Worm (Caenorhabditis elegans): Measurements from ENCODE around the gene R13A1.10.

The R13A1.10 gene

ce11 chrIV:7235382-7235917 is 8.5 kb upstream of the R13A1.10 start (continued):
- TF ChIP-seq dpl-1 (GFP tag; optimal IDR thresholded peaks at IDR 0.05) (no peak), dmd-9 (GFP tag; IDR thresholded peaks at IDR 0.05) (no peak), duxl-1 (tag; optimal IDR thresholded peaks at IDR 0.05; ENCODE audit: poor library complexity) (no peak), aly-2 (tag; optimal IDR thresholded peaks at IDR 0.05) (no peak), T26A8.4 (GFP tag; IDR thresholded peaks at IDR 0.05) (0 out of 2 replicates have a peak, but pooled peaks have one; percentile 41), nhr-48 (tag; optimal IDR thresholded peaks at IDR 0.05) (no peak), daf-16 (GFP tag; optimal IDR thresholded peaks at IDR 0.05) (peak in 1 of 2 experiments; percentile 43), daf-16 (tag; optimal IDR thresholded peaks at IDR 0.05) (peak; percentile 18), skn-1 (tag; optimal IDR thresholded peaks at IDR 0.05) (no peak), ZK546.5 (tag; optimal IDR thresholded peaks at IDR 0.05) (no peak), ceh-62 (tag; optimal IDR thresholded peaks at IDR 0.05) (no peak), dve-1 (tag; optimal IDR thresholded peaks at IDR 0.05; ENCODE audit: insufficient read depth) (peak; percentile 78), F26F4.8 (GFP tag; conservative IDR thresholded peaks at IDR 0.05) (no peak), mxl-3 (GFP tag; optimal IDR thresholded peaks at IDR 0.05) (no peak), lim-7 (GFP tag; IDR thresholded peaks at IDR 0.05) (0 out of 2 replicates have a peak, but pooled peaks have one; percentile 27), set-16 (GFP tag; IDR thresholded peaks at IDR 0.05) (no peak), aha-1 (tag) (peak; percentile 28), madf-5 (GFP tag; IDR thresholded peaks at IDR 0.05) (no peak), vab-7 (GFP tag; IDR thresholded peaks at IDR 0.05) (no peak), tra-1 (GFP tag; IDR thresholded peaks at IDR 0.05) (no peak), Y5F2A.4 (GFP tag; optimal IDR thresholded peaks at IDR 0.05) (no peak), F37D6.2 (tag; optimal IDR thresholded peaks at IDR 0.05) (peak; percentile 4), attf-4 (tag; optimal IDR thresholded peaks at IDR 0.05) (no peak), nhr-41 (GFP tag; IDR thresholded peaks at IDR 0.05) (no peak), nhr-28 (tag; optimal IDR thresholded peaks at IDR 0.05) (peak; percentile 89), mep-1 (tag; optimal IDR thresholded peaks at IDR 0.05) (peak; percentile 71), lin-38 (GFP tag; IDR thresholded peaks at IDR 0.05) (no peak), zfp-2 (tag; optimal IDR thresholded peaks at IDR 0.05) (no peak), mdl-1 (tag; optimal IDR thresholded peaks at IDR 0.05) (peak in 1 of 2 experiments; percentile 19), nhr-237 (tag; optimal IDR thresholded peaks at IDR 0.05) (no peak), jun-1 (tag; optimal IDR thresholded peaks at IDR 0.05) (no peak), dmd-8 (GFP tag; IDR thresholded peaks at IDR 0.05) (no peak), ztf-7 (tag; optimal IDR thresholded peaks at IDR 0.05) (no peak), lin-15B (tag; optimal IDR thresholded peaks at IDR 0.05) (no peak), mxl-2 (GFP tag; conservative IDR thresholded peaks at IDR 0.05) (no peak), ces-1 (GFP tag; optimal IDR thresholded peaks at IDR 0.05) (no peak), Y105C5A.15 (GFP tag; IDR thresholded peaks at IDR 0.05) (no peak), spr-3 (GFP tag; optimal IDR thresholded peaks at IDR 0.05) (no peak), daf-12 (tag; optimal IDR thresholded peaks at IDR 0.05) (no peak), zip-11 (GFP tag; IDR thresholded peaks at IDR 0.05) (no peak), R02D3.7 (tag; optimal IDR thresholded peaks at IDR 0.05) (no peak), rbr-2 (tag; optimal IDR thresholded peaks at IDR 0.05) (peak; percentile 64), lin-39 (tag; optimal IDR thresholded peaks at IDR 0.05) (no peak), hlh-30 (tag; optimal IDR thresholded peaks at IDR 0.05; ENCODE audit: insufficient read depth) (peak; percentile 16), snpc-1.2 (GFP tag; IDR thresholded peaks at IDR 0.05) (no peak), dmd-6 (GFP tag; IDR thresholded peaks at IDR 0.05) (peak; percentile 69; the same call in 1 of the 2 replicates), ceh-28 (tag; optimal IDR thresholded peaks at IDR 0.05) (no peak), unc-130 (GFP tag; optimal IDR thresholded peaks at IDR 0.05) (no peak), fkh-10 (GFP tag; optimal IDR thresholded peaks at IDR 0.05) (peak; percentile 56), sdz-12 (GFP tag; optimal IDR thresholded peaks at IDR 0.05) (no peak), tag-97 (GFP tag; IDR thresholded peaks at IDR 0.05) (no peak), gei-8 (GFP tag; optimal IDR thresholded peaks at IDR 0.05) (no peak), snpc-4 (tag; optimal IDR thresholded peaks at IDR 0.05) (no peak)
